Worm (Caenorhabditis elegans) whole organism, L3 larva: Measurements from ENCODE around the gene him-14.

Experiments used
- R02D3.7 ChIP-seq: fragments of 150-350 bp; optimal IDR thresholded peaks from 2 replicates; lab custom pipeline; 2014; ENCODE audit warnings: missing biosample characterization, missing genetic modification characterization
- ceh-82 ChIP-seq: fragments of 150-350 bp; optimal IDR thresholded peaks from 2 replicates; lab custom pipeline; 2014; ENCODE audit warnings: missing biosample characterization, missing genetic modification characterization
- egl-27 ChIP-seq: sonication (generic microtip); optimal IDR thresholded peaks from 4 replicates; lab custom pipeline; 2017; ENCODE audit warnings: missing biosample characterization, missing genetic modification reagents, missing genetic modification characterization
- jun-1 ChIP-seq: fragments of 150-350 bp; optimal IDR thresholded peaks from 2 replicates; lab custom pipeline; 2014; ENCODE audit warnings: missing biosample characterization, missing genetic modification reagents, missing genetic modification characterization
- lin-39 ChIP-seq: fragments of 150-350 bp; optimal IDR thresholded peaks from 2 replicates; lab custom pipeline; 2018; ENCODE audit warnings: missing biosample characterization, missing genetic modification reagents, missing genetic modification characterization
- nhr-12 ChIP-seq: fragments of 150-350 bp; optimal IDR thresholded peaks from 2 replicates; lab custom pipeline; 2014; ENCODE audit warnings: missing biosample characterization, missing genetic modification characterization
- skn-1 ChIP-seq: fragments of 150-350 bp; optimal IDR thresholded peaks from 2 replicates; lab custom pipeline; 2014; ENCODE audit warnings: missing biosample characterization, missing genetic modification characterization
- snpc-4 ChIP-seq: fragments of 150-350 bp; optimal IDR thresholded peaks from 2 replicates; lab custom pipeline; 2014; ENCODE audit warnings: missing biosample characterization, missing genetic modification characterization
- unc-39 ChIP-seq: sonication (generic microtip); optimal IDR thresholded peaks from 4 replicates; lab custom pipeline; 2017; ENCODE audit warnings: missing biosample characterization, missing genetic modification characterization
- unc-62 ChIP-seq: fragments of 150-350 bp; sonication (generic microtip); optimal IDR thresholded peaks from 4 replicates; lab custom pipeline; 2014; ENCODE audit warnings: missing biosample characterization, missing genetic modification reagents, missing genetic modification characterization

DNA sequence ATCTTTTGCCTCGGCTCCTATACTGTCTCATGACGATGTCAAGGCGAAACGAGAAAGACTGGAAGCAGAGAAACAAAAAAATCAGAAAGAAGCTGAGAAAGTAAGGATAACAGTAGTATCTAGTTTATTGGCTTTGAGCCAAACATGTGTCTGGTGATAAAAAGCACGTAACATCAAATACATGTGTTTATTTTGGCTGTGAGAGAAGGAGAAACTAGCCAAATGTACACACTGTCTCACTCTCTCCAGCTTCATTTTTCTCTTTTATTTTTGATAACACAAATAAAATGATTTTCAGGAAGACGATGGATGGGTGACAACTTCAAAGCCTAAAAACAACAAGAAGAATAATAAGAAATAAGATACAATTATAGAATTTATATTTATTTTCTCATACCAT, 40.2 kb downstream of the him-14 start:
- no peak for TF ChIP-seq egl-27 (tag; lab: Kevin White, UChicago)
- TF ChIP-seq skn-1: no peak
- TF ChIP-seq lin-39: no peak
- TF ChIP-seq R02D3.7 (tag; lab: Kevin White, UChicago): no peak
- no peak for TF ChIP-seq unc-62 (GFP tag; lab: Kevin White, UChicago)
- TF ChIP-seq snpc-4 (tag; lab: Kevin White, UChicago): no peak
- TF ChIP-seq unc-39: no peak
- TF ChIP-seq ceh-82 (tag; lab: Kevin White, UChicago): no peak
- TF ChIP-seq jun-1: no peak
- no peak for TF ChIP-seq nhr-12 (tag; lab: Kevin White, UChicago)
